Fruit fly (Drosophila melanogaster) whole organism, prepupa: ENCODE data around the gene CG3386.

Experiments used
- CG1621 ChIP-seq: fragments of 200-800 bp; sonication (Bioruptor generic); optimal IDR thresholded peaks from 3 replicates; lab custom pipeline; 2018; ENCODE audit warnings: missing biosample characterization, mild to moderate bottlenecking, missing genetic modification characterization
- CG3032 ChIP-seq: fragments of 200-800 bp; optimal IDR thresholded peaks from 2 replicates; lab custom pipeline; 2019; ENCODE audit warnings: missing biosample characterization, mild to moderate bottlenecking, missing genetic modification characterization, moderate library complexity
- CG32006 ChIP-seq: fragments of 200-800 bp; sonication (Bioruptor generic); optimal IDR thresholded peaks from 3 replicates; lab custom pipeline; 2017; ENCODE audit warnings: missing biosample characterization, mild to moderate bottlenecking, missing genetic modification characterization
- CG6163 ChIP-seq: fragments of 200-800 bp; sonication (Bioruptor generic); IDR thresholded peaks from 3 replicates; pipeline ENCODE4 v1.3.6; 2022; ENCODE audit warnings: missing biosample characterization, missing genetic modification characterization

DNA sequence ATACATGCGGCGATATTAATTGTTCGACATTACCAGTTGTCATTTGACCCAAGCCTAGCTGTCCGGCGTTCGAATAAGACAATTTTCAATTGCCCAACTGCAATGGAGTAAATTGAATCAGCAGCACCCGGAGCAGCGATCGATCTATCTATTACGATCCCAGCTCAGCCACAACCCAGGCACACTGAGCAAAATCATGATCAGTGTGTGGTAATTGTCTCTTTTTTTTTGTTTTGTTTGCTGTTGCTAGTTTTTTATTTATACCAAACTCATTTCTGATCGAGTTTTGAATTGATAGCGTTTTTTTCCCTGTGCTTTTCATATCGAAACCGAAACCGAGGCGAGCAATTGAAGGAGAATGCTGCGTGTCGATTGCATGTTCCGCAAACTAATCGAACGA is 39.6 kb upstream of the CG3386 start:
- no peak for TF ChIP-seq CG3032
- peak; percentile 69 for TF ChIP-seq CG6163 (GFP tag; lab: Robert Waterston, UW)
- no peak for TF ChIP-seq CG32006 (GFP tag; lab: Kevin White, UChicago)
- no peak for TF ChIP-seq CG1621 (tag; lab: Kevin White, UChicago)
